Worm (Caenorhabditis elegans) whole organism, early embryonic: ENCODE measurements around the gene clec-27.

Source experiments
- F13C5.2 ChIP-seq: sonication (generic microtip); optimal IDR thresholded peaks from 2 replicates; lab custom pipeline; 2017; ENCODE audit warnings: mild to moderate bottlenecking, missing genetic modification characterization, inconsistent platforms, missing compliant biosample characterization
- aly-1 ChIP-seq: sonication (generic microtip); optimal IDR thresholded peaks from 2 replicates; lab custom pipeline; 2016; ENCODE audit warnings: missing genetic modification characterization, missing compliant biosample characterization
- ama-1 ChIP-seq: fragments of 150-350 bp; optimal IDR thresholded peaks from 2 replicates; lab custom pipeline; 2014
- ceh-13 ChIP-seq: fragments of 200-800 bp; sonication (Bioruptor generic); optimal IDR thresholded peaks from 2 replicates; lab custom pipeline; 2018; ENCODE audit warnings: mild to moderate bottlenecking, missing genetic modification characterization, missing compliant biosample characterization
- ceh-36 ChIP-seq: sonication (generic microtip); optimal IDR thresholded peaks from 2 replicates; lab custom pipeline; 2016; ENCODE audit warnings: missing genetic modification characterization, inconsistent platforms, missing compliant biosample characterization
- ets-7 ChIP-seq: sonication (generic microtip); optimal IDR thresholded peaks from 2 replicates; lab custom pipeline; 2016; ENCODE audit warnings: missing genotype, missing genetic modification characterization, missing compliant biosample characterization
- hmbx-1 ChIP-seq: sonication (generic microtip); optimal IDR thresholded peaks from 2 replicates; lab custom pipeline; 2016; ENCODE audit warnings: mild to moderate bottlenecking, missing genetic modification characterization, missing compliant biosample characterization
- hmg-4 ChIP-seq: fragments of 200-800 bp; sonication (Bioruptor generic); optimal IDR thresholded peaks from 2 replicates; lab custom pipeline; 2018; ENCODE audit warnings: mild to moderate bottlenecking, missing genetic modification characterization, missing compliant biosample characterization
- pes-1 ChIP-seq: fragments of 200-800 bp; sonication (Bioruptor generic); IDR thresholded peaks from 2 replicates; pipeline ENCODE4 v1.3.6; 2022; ENCODE audit warnings: missing genetic modification reagents, missing genetic modification characterization, missing compliant biosample characterization
- scrt-1 ChIP-seq: fragments of 200-800 bp; sonication (Bioruptor generic); IDR thresholded peaks from 2 replicates; pipeline ENCODE4 v1.3.6; 2022; ENCODE audit warnings: missing genetic modification characterization, missing compliant biosample characterization
- sea-1 ChIP-seq: fragments of 200-800 bp; sonication (Bioruptor generic); conservative IDR thresholded peaks from 2 replicates; pipeline ENCODE4 v1.3.6; 2022; ENCODE audit warnings: missing genetic modification characterization, missing compliant biosample characterization
- tbx-37 ChIP-seq: fragments of 200-800 bp; sonication (Bioruptor generic); conservative IDR thresholded peaks from 2 replicates; pipeline ENCODE4 v1.3.6; 2022; ENCODE audit warnings: missing genetic modification reagents, missing genetic modification characterization, missing compliant biosample characterization
- tra-4 ChIP-seq: sonication (generic microtip); optimal IDR thresholded peaks from 2 replicates; lab custom pipeline; 2017; ENCODE audit warnings: missing genetic modification characterization, missing compliant biosample characterization

DNA sequence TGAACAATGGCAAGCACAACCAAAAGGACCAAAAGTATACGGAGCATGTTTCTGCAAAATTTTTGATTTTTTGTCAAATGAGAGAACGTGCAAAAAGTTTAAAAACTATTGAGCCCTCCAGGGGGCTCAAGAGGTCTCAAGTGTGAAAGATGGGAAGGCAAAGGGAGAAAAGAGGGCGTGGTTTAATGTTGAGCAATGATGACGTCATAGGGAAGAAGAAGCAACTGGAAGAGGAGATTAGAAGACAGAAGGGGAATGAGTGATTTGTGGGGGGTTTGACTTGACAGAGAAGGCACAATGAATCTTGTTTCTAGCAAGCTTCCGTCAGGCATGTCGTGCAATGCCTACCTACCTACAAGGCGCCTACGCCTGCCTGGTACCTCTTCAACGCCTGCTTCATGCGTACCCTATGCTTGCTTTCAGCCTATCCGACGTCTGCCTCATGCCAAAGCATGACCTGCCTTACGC, 33.1 kb upstream of the clec-27 start, which contains the start of gene T20B3.14:
- TF ChIP-seq ceh-13 (GFP tag; lab: Kevin White, UChicago) = no peak
- no peak for TF ChIP-seq ama-1 (lab: Kevin White, UChicago)
- no peak for TF ChIP-seq tbx-37 (GFP tag; lab: Robert Waterston, UW)
- TF ChIP-seq tra-4 (tag; lab: Kevin White, UChicago) = no peak
- TF ChIP-seq scrt-1 (GFP tag; lab: Robert Waterston, UW) = no peak
- TF ChIP-seq F13C5.2 (tag; lab: Kevin White, UChicago) = no peak
- TF ChIP-seq ets-7 (tag; lab: Kevin White, UChicago) = no peak
- no peak for TF ChIP-seq hmbx-1 (tag; lab: Kevin White, UChicago)
- no peak for TF ChIP-seq sea-1 (GFP tag; lab: Robert Waterston, UW)
- TF ChIP-seq pes-1 (GFP tag; lab: Robert Waterston, UW) = no peak
- no peak for TF ChIP-seq ceh-36
- TF ChIP-seq hmg-4 (GFP tag; lab: Kevin White, UChicago) = no peak
- no peak for TF ChIP-seq aly-1 (tag; lab: Kevin White, UChicago)
